Worm (Caenorhabditis elegans) whole organism, mixed stage, embryonic: ENCODE measurements around the gene M7.8.

ENCODE experiments used
- M03D4.4 ChIP-seq: sonication (generic microtip); optimal IDR thresholded peaks from 2 replicates; lab custom pipeline; 2017; ENCODE audit warnings: mild to moderate bottlenecking, missing genetic modification characterization, missing compliant biosample characterization
- bed-3 ChIP-seq: fragments of 200-800 bp; sonication (Bioruptor generic); optimal IDR thresholded peaks from 3 replicates; lab custom pipeline; 2018; ENCODE audit warnings: mild to moderate bottlenecking, missing genetic modification characterization, moderate library complexity, missing compliant biosample characterization
- blmp-1 ChIP-seq: fragments of 150-350 bp; optimal IDR thresholded peaks from 2 replicates; lab custom pipeline; 2014; ENCODE audit warnings: missing biosample characterization, missing genetic modification characterization
- ceh-39 ChIP-seq: fragments of 150-350 bp; optimal IDR thresholded peaks from 2 replicates; lab custom pipeline; 2014; ENCODE audit warnings: missing biosample characterization, missing genetic modification characterization
- ceh-43 ChIP-seq: fragments of 200-800 bp; sonication (Bioruptor generic); optimal IDR thresholded peaks from 2 replicates; lab custom pipeline; 2018; ENCODE audit warnings: mild to moderate bottlenecking, missing genetic modification characterization, moderate library complexity, missing compliant biosample characterization
- ceh-83 ChIP-seq: fragments of 200-800 bp; sonication (Bioruptor generic); optimal IDR thresholded peaks from 2 replicates; lab custom pipeline; 2018; ENCODE audit warnings: mild to moderate bottlenecking, missing genetic modification characterization, missing compliant biosample characterization
- ces-1 ChIP-seq: fragments of 150-350 bp; optimal IDR thresholded peaks from 2 replicates; lab custom pipeline; 2014; ENCODE audit warnings: missing biosample characterization, missing genetic modification reagents, missing genetic modification characterization
- cnd-1 ChIP-seq: fragments of 200-800 bp; sonication (Bioruptor generic); optimal IDR thresholded peaks from 2 replicates; lab custom pipeline; 2018; ENCODE audit warnings: mild to moderate bottlenecking, missing genetic modification characterization, missing compliant biosample characterization
- drap-1 ChIP-seq: fragments of 200-800 bp; sonication (Bioruptor generic); optimal IDR thresholded peaks from 3 replicates; lab custom pipeline; 2018; ENCODE audit warnings: mild to moderate bottlenecking, missing genetic modification characterization, missing compliant biosample characterization
- elt-1 ChIP-seq: sonication (generic microtip); optimal IDR thresholded peaks from 2 replicates; lab custom pipeline; 2017; ENCODE audit warnings: missing genetic modification characterization, mild to moderate bottlenecking, missing compliant biosample characterization, antibody characterized with exemption, moderate library complexity, borderline replicate concordance; ENCODE audit not compliant: insufficient read depth
- elt-3 ChIP-seq: fragments of 150-350 bp; optimal IDR thresholded peaks from 2 replicates; lab custom pipeline; 2014; ENCODE audit warnings: missing biosample characterization, missing genetic modification characterization
- flh-1 ChIP-seq: fragments of 200-800 bp; sonication (Bioruptor generic); optimal IDR thresholded peaks from 2 replicates; lab custom pipeline; 2018; ENCODE audit warnings: mild to moderate bottlenecking, missing genetic modification characterization, moderate library complexity, missing compliant biosample characterization
- ham-2 ChIP-seq: fragments of 200-800 bp; sonication (Bioruptor generic); optimal IDR thresholded peaks from 2 replicates; lab custom pipeline; 2018; ENCODE audit warnings: mild to moderate bottlenecking, missing genetic modification characterization, missing compliant biosample characterization
- hlh-1 ChIP-seq: fragments of 150-350 bp; optimal IDR thresholded peaks from 2 replicates; lab custom pipeline; 2014; ENCODE audit warnings: missing biosample characterization, missing genetic modification reagents, missing genetic modification characterization
- lin-13 ChIP-seq: fragments of 150-350 bp; optimal IDR thresholded peaks from 2 replicates; lab custom pipeline; 2014; ENCODE audit warnings: missing biosample characterization, missing genetic modification characterization
- lin-32 ChIP-seq: fragments of 200-800 bp; sonication (Bioruptor generic); optimal IDR thresholded peaks from 2 replicates; lab custom pipeline; 2018; ENCODE audit warnings: mild to moderate bottlenecking, missing genetic modification characterization, missing compliant biosample characterization
- lsy-2 ChIP-seq: fragments of 150-350 bp; optimal IDR thresholded peaks from 2 replicates; lab custom pipeline; 2014; ENCODE audit warnings: missing biosample characterization, missing genetic modification characterization
- mab-5 ChIP-seq: fragments of 150-350 bp; optimal IDR thresholded peaks from 2 replicates; lab custom pipeline; 2014; ENCODE audit warnings: missing biosample characterization, missing genetic modification characterization
- mls-2 ChIP-seq: sonication (generic microtip); optimal IDR thresholded peaks from 2 replicates; lab custom pipeline; 2016; ENCODE audit warnings: mild to moderate bottlenecking, missing genetic modification characterization, moderate library complexity, missing compliant biosample characterization
- nhr-12 ChIP-seq: fragments of 150-350 bp; optimal IDR thresholded peaks from 2 replicates; lab custom pipeline; 2014; ENCODE audit warnings: missing biosample characterization, missing genetic modification characterization
- nhr-2 ChIP-seq: fragments of 150-350 bp; optimal IDR thresholded peaks from 2 replicates; lab custom pipeline; 2014; ENCODE audit warnings: missing biosample characterization, missing genetic modification characterization
- nhr-237 ChIP-seq: fragments of 150-350 bp; optimal IDR thresholded peaks from 2 replicates; lab custom pipeline; 2014; ENCODE audit warnings: missing biosample characterization, missing genetic modification characterization
- nhr-28 ChIP-seq: fragments of 150-350 bp; optimal IDR thresholded peaks from 2 replicates; lab custom pipeline; 2014; ENCODE audit warnings: missing biosample characterization, missing genetic modification characterization
- nhr-76 ChIP-seq: sonication (generic microtip); optimal IDR thresholded peaks from 2 replicates; lab custom pipeline; 2017; ENCODE audit warnings: missing biosample characterization, missing genetic modification characterization
- pha-4 ChIP-seq: fragments of 150-350 bp; optimal IDR thresholded peaks from 2 replicates; lab custom pipeline; 2018; ENCODE audit warnings: missing biosample characterization, missing genetic modification reagents, missing genetic modification characterization
- sem-2 ChIP-seq: fragments of 200-800 bp; sonication (Bioruptor generic); optimal IDR thresholded peaks from 2 replicates; lab custom pipeline; 2018; ENCODE audit warnings: mild to moderate bottlenecking, missing genetic modification characterization, missing compliant biosample characterization
- snpc-4 ChIP-seq: fragments of 150-350 bp; optimal IDR thresholded peaks from 2 replicates; lab custom pipeline; 2014; ENCODE audit warnings: missing biosample characterization, missing genetic modification characterization
- sptf-1 ChIP-seq: sonication (generic microtip); optimal IDR thresholded peaks from 2 replicates; lab custom pipeline; 2017; ENCODE audit warnings: mild to moderate bottlenecking, missing genetic modification characterization, moderate library complexity, missing compliant biosample characterization
- tbx-8 ChIP-seq: fragments of 200-800 bp; sonication (Bioruptor generic); optimal IDR thresholded peaks from 2 replicates; lab custom pipeline; 2018; ENCODE audit warnings: mild to moderate bottlenecking, missing genetic modification characterization, moderate library complexity, missing compliant biosample characterization
- unc-120 ChIP-seq: sonication (generic microtip); optimal IDR thresholded peaks from 2 replicates; lab custom pipeline; 2017; ENCODE audit warnings: missing genetic modification characterization, missing compliant biosample characterization; ENCODE audit not compliant: poor library complexity, severe bottlenecking
- unc-39 ChIP-seq: fragments of 150-350 bp; optimal IDR thresholded peaks from 2 replicates; lab custom pipeline; 2014; ENCODE audit warnings: missing biosample characterization, missing genetic modification characterization
- unc-62 ChIP-seq: fragments of 150-350 bp; optimal IDR thresholded peaks from 2 replicates; lab custom pipeline; 2014; ENCODE audit warnings: missing biosample characterization, missing genetic modification reagents, missing genetic modification characterization
- zip-8 ChIP-seq: fragments of 150-350 bp; optimal IDR thresholded peaks from 2 replicates; lab custom pipeline; 2014; ENCODE audit warnings: missing biosample characterization, missing genetic modification characterization

Gene M7.8

DNA sequence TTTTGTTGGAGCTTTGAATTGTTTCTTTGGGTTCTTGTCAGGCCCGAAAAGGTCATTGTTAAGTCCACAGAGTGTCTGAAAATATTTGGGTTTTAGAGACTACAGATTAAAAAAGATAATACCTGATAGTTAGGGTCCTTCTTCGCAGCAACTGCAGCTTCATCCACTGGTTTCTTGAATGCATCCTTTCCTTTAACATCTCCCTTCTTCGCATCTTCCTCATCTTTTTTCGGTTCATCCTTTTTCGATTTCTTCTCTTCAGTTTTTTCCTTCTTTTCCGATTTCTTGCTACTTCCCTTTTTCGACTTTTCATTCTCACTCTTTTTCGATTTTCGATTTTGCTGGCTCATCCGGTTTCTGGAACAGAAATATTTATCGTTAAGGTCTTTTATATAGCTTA is 8.6 kb upstream of the M7.8 start:
- TF ChIP-seq elt-3 (tag; lab: Kevin White, UChicago) (no peak), zip-8 (tag; lab: Kevin White, UChicago) (no peak), flh-1 (GFP tag; lab: Kevin White, UChicago) (no peak), lin-13 (no peak), blmp-1 (tag; lab: Kevin White, UChicago) (no peak), snpc-4 (no peak)

DNA sequence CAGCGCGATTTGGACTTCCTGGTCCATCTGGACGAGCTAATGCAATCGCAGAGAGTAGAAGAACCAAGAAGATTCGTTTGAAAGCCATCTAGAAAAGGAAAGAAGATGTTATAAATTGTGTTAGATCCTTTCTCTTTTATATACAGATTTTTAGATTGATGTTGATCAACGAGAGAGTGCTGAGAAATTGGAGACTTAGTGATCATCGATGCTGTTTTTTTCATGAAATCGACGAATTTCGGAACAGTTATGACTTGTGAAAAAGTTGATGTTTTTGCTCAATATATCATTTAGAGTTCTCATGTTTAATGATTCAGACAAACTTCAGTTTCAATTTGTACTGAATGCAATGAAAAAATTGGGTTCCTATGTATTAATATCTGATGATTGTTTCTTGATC is 7.7 kb upstream of the M7.8 start, which contains the start of gene srlf-17:
srlf-17 (minus strand) TSS at position 101 of the 400 bp plus-strand sequence.
- TF ChIP-seq blmp-1 (tag; lab: Kevin White, UChicago) = no peak
- TF ChIP-seq nhr-12 (tag; lab: Kevin White, UChicago) = no peak
- no peak for TF ChIP-seq bed-3 (GFP tag; lab: Kevin White, UChicago)
- no peak for TF ChIP-seq elt-3 (tag; lab: Kevin White, UChicago)
- TF ChIP-seq mls-2 = no peak
- no peak for TF ChIP-seq sem-2 (GFP tag; lab: Kevin White, UChicago)
- no peak for TF ChIP-seq nhr-76
- TF ChIP-seq nhr-28 = no peak
- TF ChIP-seq elt-1 (tag; lab: Kevin White, UChicago) = no peak
- TF ChIP-seq M03D4.4 (tag; lab: Kevin White, UChicago) = no peak
- no peak for TF ChIP-seq nhr-237 (tag; lab: Kevin White, UChicago)
- TF ChIP-seq lin-32 (GFP tag; lab: Kevin White, UChicago) = no peak

ce11 chrIV:11101383-11101782 is 6.5 kb upstream of the M7.8 start, which contains the start of gene srlf-18:
TSS of gene srlf-18 (minus strand) at chrIV:11101483.
- TF ChIP-seq elt-3 (tag; lab: Kevin White, UChicago) (no peak), unc-39 (tag; lab: Kevin White, UChicago) (no peak), ceh-43 (GFP tag; lab: Kevin White, UChicago) (no peak), elt-1 (tag; lab: Kevin White, UChicago) (no peak), tbx-8 (no peak), lin-13 (no peak), sptf-1 (tag; lab: Kevin White, UChicago) (no peak), mab-5 (no peak), nhr-12 (tag; lab: Kevin White, UChicago) (no peak), flh-1 (GFP tag; lab: Kevin White, UChicago) (no peak), pha-4 (no peak), ceh-83 (GFP tag; lab: Kevin White, UChicago) (no peak), nhr-76 (no peak), cnd-1 (tag; lab: Kevin White, UChicago) (no peak), sem-2 (GFP tag; lab: Kevin White, UChicago) (no peak), mls-2 (no peak), blmp-1 (tag; lab: Kevin White, UChicago) (no peak), ham-2 (GFP tag; lab: Kevin White, UChicago) (no peak)

ce11 chrIV:11100271-11100670 is 5.4 kb upstream of the M7.8 start, which contains the start of gene str-3:
TSS of gene str-3 (minus strand) at chrIV:11100371.
- TF ChIP-seq ces-1 (GFP tag; lab: Kevin White, UChicago) = no peak
- TF ChIP-seq pha-4 = no peak
- TF ChIP-seq ham-2 (GFP tag; lab: Kevin White, UChicago) = no peak
- no peak for TF ChIP-seq nhr-2 (tag; lab: Kevin White, UChicago)
- TF ChIP-seq lsy-2 (tag; lab: Kevin White, UChicago) = no peak
- no peak for TF ChIP-seq lin-13
- TF ChIP-seq elt-1 (tag; lab: Kevin White, UChicago) = no peak
- TF ChIP-seq nhr-76 = no peak
- TF ChIP-seq unc-120 (tag; lab: Kevin White, UChicago) = no peak
- no peak for TF ChIP-seq drap-1 (GFP tag; lab: Kevin White, UChicago)
- no peak for TF ChIP-seq ceh-83 (GFP tag; lab: Kevin White, UChicago)
- TF ChIP-seq hlh-1 (tag; lab: Kevin White, UChicago) = no peak
- no peak for TF ChIP-seq ceh-39 (tag; lab: Kevin White, UChicago)
- no peak for TF ChIP-seq flh-1 (GFP tag; lab: Kevin White, UChicago)
- no peak for TF ChIP-seq unc-62 (GFP tag; lab: Kevin White, UChicago)
- no peak for TF ChIP-seq sem-2 (GFP tag; lab: Kevin White, UChicago)
- no peak for TF ChIP-seq tbx-8
- no peak for TF ChIP-seq mab-5
- TF ChIP-seq, all 35 proteins: peak for 0
